Worm (Caenorhabditis elegans): ENCODE results near the gene ugt-24.

The ugt-24 gene

ce11 chrIV:6239993-6240392 lies 29.5 kb upstream of the ugt-24 start, which contains the start of gene F58F9.9:
TSS of gene F58F9.9 (plus strand) at chrIV:6240293.
- TF ChIP-seq blmp-1 (tag; optimal IDR thresholded peaks at IDR 0.05; ENCODE audit: insufficient read depth): no peak
- no peak for TF ChIP-seq nhr-25 (tag; optimal IDR thresholded peaks at IDR 0.05)
- no peak for TF ChIP-seq lin-39 (tag; optimal IDR thresholded peaks at IDR 0.05)

ce11 chrIV:6237508-6238227 lies 27.1 kb upstream of the ugt-24 start, which contains the start of the genes F58F9.6 and F58F9.8:
TSS of gene F58F9.6 (minus strand) at chrIV:6237608.
TSS of gene F58F9.8 (plus strand) at chrIV:6238177.
- TF ChIP-seq ztf-11 (tag; optimal IDR thresholded peaks at IDR 0.05) (no peak), ceh-82 (tag; optimal IDR thresholded peaks at IDR 0.05) (no peak), egl-27 (tag; optimal IDR thresholded peaks at IDR 0.05) (no peak), elt-1 (tag; optimal IDR thresholded peaks at IDR 0.05) (no peak), nhr-11 (tag; optimal IDR thresholded peaks at IDR 0.05) (no peak), dmd-4 (tag; optimal IDR thresholded peaks at IDR 0.05) (no peak), nhr-77 (tag; optimal IDR thresholded peaks at IDR 0.05) (no peak), unc-39 (tag; optimal IDR thresholded peaks at IDR 0.05) (no peak), snpc-4 (tag; optimal IDR thresholded peaks at IDR 0.05) (no peak), unc-55 (GFP tag; optimal IDR thresholded peaks at IDR 0.05) (no peak), mdl-1 (tag; optimal IDR thresholded peaks at IDR 0.05) (no peak)

- no peak for TF ChIP-seq nhr-10 (tag; optimal IDR thresholded peaks at IDR 0.05)
- TF ChIP-seq fos-1 (tag; optimal IDR thresholded peaks at IDR 0.05): peak; percentile 89
- TF ChIP-seq aly-2 (tag; optimal IDR thresholded peaks at IDR 0.05): no peak
- no peak for TF ChIP-seq lin-39 (tag; optimal IDR thresholded peaks at IDR 0.05)
- TF ChIP-seq crh-2 (tag; optimal IDR thresholded peaks at IDR 0.05): peak; percentile 3
Measured at ce11 chrIV:6232769-6233290, 22.3 kb upstream of the ugt-24 start, which contains the start of gene F58F9.3. TSS of gene F58F9.3 (plus strand) at chrIV:6233240.

- TF ChIP-seq blmp-1 (tag; optimal IDR thresholded peaks at IDR 0.05; ENCODE audit: insufficient read depth): no peak
- no peak for TF ChIP-seq nhr-129 (tag; optimal IDR thresholded peaks at IDR 0.05)
- TF ChIP-seq C34F6.9 (tag; optimal IDR thresholded peaks at IDR 0.05): no peak
- no peak for TF ChIP-seq nhr-12 (tag; optimal IDR thresholded peaks at IDR 0.05)
- peak; percentile 93 for TF ChIP-seq fos-1 (tag; optimal IDR thresholded peaks at IDR 0.05)
- no peak for TF ChIP-seq R02D3.7 (tag; optimal IDR thresholded peaks at IDR 0.05)
- TF ChIP-seq nhr-11 (tag; optimal IDR thresholded peaks at IDR 0.05): no peak
- TF ChIP-seq ceh-16 (tag; optimal IDR thresholded peaks at IDR 0.05): no peak
Measured at ce11 chrIV:6230560-6231073, 20.1 kb upstream of the ugt-24 start, which contains the start of gene F58F9.4. TSS of gene F58F9.4 (plus strand) at chrIV:6231023.

- no peak for TF ChIP-seq nhr-129 (tag; optimal IDR thresholded peaks at IDR 0.05)
- no peak for TF ChIP-seq alr-1 (tag; optimal IDR thresholded peaks at IDR 0.05)
- TF ChIP-seq crh-2 (tag; optimal IDR thresholded peaks at IDR 0.05): no peak
- no peak for TF ChIP-seq sma-9 (GFP tag; optimal IDR thresholded peaks at IDR 0.05)
- TF ChIP-seq sma-9 (tag; optimal IDR thresholded peaks at IDR 0.05): no peak
- no peak for TF ChIP-seq ztf-11 (tag; optimal IDR thresholded peaks at IDR 0.05)
- TF ChIP-seq peb-1 (tag; optimal IDR thresholded peaks at IDR 0.05): no peak
- TF ChIP-seq nhr-77 (tag; optimal IDR thresholded peaks at IDR 0.05): no peak
- no peak for TF ChIP-seq lin-13 (GFP tag; optimal IDR thresholded peaks at IDR 0.05)
- TF ChIP-seq fos-1 (tag; optimal IDR thresholded peaks at IDR 0.05): peak; percentile 72
Measured at ce11 chrIV:6227974-6228373, 17.5 kb upstream of the ugt-24 start, which contains the start of gene C49A9.1. TSS of gene C49A9.1 (plus strand) at chrIV:6228190.

- TF ChIP-seq nhr-6 (tag; optimal IDR thresholded peaks at IDR 0.05) (no peak), sma-9 (GFP tag; optimal IDR thresholded peaks at IDR 0.05) (no peak), sma-9 (tag; optimal IDR thresholded peaks at IDR 0.05) (no peak), nhr-237 (tag; optimal IDR thresholded peaks at IDR 0.05) (no peak), Y55F3AM.14 (GFP tag; optimal IDR thresholded peaks at IDR 0.05) (no peak), lin-11 (tag; optimal IDR thresholded peaks at IDR 0.05) (no peak), nhr-23 (tag; optimal IDR thresholded peaks at IDR 0.05) (no peak), aly-2 (tag; optimal IDR thresholded peaks at IDR 0.05) (no peak), F13H6.1 (tag; optimal IDR thresholded peaks at IDR 0.05) (no peak), egl-27 (tag; optimal IDR thresholded peaks at IDR 0.05) (no peak), unc-39 (tag; optimal IDR thresholded peaks at IDR 0.05) (no peak), ztf-11 (tag; optimal IDR thresholded peaks at IDR 0.05) (no peak)
Measured at ce11 chrIV:6225143-6225542, 14.6 kb upstream of the ugt-24 start, which contains the start of gene C49A9.2. TSS of gene C49A9.2 (plus strand) at chrIV:6225443.

Measured in whole organism, L2 larva.